Worm (Caenorhabditis elegans) whole organism, dauer: ENCODE data around the gene acs-7.

ENCODE experiments used
- unc-62 ChIP-seq: sonication (generic microtip); optimal IDR thresholded peaks from 2 replicates; lab custom pipeline; 2017; ENCODE audit warnings: missing biosample characterization, missing genetic modification reagents, missing genetic modification characterization

Gene acs-7

DNA sequence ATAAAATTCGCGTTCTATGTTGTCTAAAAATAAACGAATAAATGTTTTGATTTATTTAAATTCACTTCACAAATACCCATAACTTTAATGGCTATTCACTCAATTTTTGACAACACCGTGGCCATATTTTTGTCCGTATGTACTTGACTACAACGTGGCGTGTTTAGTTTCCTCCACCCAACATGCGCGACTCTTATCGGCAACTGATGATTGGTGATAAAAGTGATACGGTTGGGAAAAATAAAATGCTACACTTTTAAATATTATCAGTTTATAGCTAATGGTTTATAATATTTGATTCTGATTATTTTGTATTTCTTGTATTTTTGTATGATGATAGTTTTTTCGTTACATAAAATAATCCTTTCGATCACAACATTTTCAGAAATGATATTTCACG is at the start of gene acs-7:
TSS of gene acs-7 (plus strand) at position 386 of the 400 bp plus-strand sequence.
- TF ChIP-seq unc-62 (GFP tag; lab: Kevin White, UChicago) = no peak

ce11 chrII:9242804-9243203 is 49.0 kb upstream of the acs-7 start:
- TF ChIP-seq unc-62 (GFP tag; lab: Kevin White, UChicago) = no peak

- no peak for TF ChIP-seq unc-62 (GFP tag; lab: Kevin White, UChicago)
Observed at ce11 chrII:9246648-9247047, 45.2 kb upstream of the acs-7 start, which contains the start of gene T26C5.5. Gene T26C5.5 (minus strand): TSS chrII:9246748.

DNA sequence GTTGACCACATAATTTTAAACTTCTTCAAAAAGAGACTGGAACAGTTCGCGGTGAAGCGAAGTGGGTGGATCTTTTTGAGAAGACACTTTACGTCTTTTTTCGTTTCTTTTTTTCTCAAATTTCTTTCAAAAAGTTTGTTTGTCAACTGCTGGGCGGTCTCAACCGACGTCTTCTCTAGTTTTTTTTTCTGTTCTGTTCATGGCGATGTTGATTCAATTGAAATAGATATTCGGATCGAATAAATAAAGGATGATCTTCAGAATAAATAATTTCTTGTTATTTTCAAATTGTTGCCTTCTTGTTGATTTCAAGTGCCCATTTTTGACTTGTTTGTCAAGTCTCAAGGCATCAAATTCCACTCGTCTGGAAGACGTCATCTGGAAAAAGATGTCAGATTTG is 41.4 kb upstream of the acs-7 start, which contains the start of gene T26C5.4:
TSS of gene T26C5.4 (minus strand) at position 101 of the 400 bp plus-strand sequence.
- no peak for TF ChIP-seq unc-62 (GFP tag; lab: Kevin White, UChicago)

ce11 chrII:9251529-9251928 is 40.3 kb upstream of the acs-7 start:
- no peak for TF ChIP-seq unc-62 (GFP tag; lab: Kevin White, UChicago)

DNA sequence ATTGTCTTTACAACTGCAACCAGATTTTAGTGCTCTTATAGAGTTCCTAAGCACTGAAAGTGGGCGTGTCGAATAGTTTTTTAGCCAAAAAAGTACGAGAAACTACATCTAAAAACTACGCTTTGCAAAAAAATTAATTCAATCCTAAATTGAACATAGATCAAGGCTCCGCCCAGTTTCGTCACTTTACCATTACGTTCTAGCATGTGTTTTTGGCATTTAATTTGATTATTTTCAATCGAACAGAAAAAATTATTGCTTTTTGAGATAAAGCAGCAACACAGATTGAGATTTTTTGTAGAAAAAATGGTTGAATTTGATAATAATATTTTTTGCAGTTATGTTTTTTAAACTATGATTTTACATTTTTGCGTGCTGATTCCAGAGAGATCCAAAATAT is 37.6 kb upstream of the acs-7 start, which contains the start of gene nlp-82:
TSS of gene nlp-82 (minus strand) at position 101 of the 400 bp plus-strand sequence.
- no peak for TF ChIP-seq unc-62 (GFP tag; lab: Kevin White, UChicago)

ce11 chrII:9258034-9258556 is 33.7 kb upstream of the acs-7 start:
- TF ChIP-seq unc-62 (GFP tag; lab: Kevin White, UChicago) = no peak

ce11 chrII:9258566-9258965 is 33.3 kb upstream of the acs-7 start:
- TF ChIP-seq unc-62 (GFP tag; lab: Kevin White, UChicago) = no peak

DNA sequence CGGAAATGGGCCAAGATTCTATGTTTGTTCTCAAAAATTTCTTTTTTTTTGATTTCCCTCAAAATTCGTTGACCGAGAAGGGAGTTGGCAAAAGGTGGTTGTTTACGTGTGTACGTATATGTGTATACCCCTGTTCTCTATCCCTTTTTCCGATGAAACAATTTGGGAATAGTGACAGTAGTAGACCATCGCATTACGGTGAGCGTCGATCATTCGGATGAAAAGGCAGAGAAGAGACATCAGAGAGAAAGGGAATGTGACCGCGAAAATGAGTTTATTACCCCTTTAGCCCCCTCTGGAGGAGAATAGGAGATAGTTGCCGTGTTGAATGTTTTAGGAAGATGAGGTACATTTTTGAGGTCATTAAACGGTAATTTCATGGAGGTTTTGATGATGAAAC is 31.8 kb upstream of the acs-7 start:
- no peak for TF ChIP-seq unc-62 (GFP tag; lab: Kevin White, UChicago)

DNA sequence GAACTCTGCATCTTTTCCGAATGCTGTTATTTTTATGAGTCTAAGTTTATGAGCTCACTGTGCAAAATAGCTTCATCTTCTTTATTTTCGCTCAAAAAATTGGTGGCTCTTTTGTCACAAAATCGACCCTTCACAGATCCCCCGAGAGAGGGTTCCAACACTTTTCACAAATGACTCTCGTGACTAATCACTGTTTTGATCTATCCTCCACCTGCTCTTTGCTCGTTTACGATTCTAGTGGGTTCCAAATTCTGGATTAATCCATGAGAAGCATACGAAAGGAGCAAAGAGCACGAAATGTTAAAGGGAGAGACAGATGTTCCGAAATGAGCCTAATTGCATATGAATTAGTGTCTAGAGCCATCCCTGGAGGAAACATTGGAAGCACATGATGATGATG is 30.4 kb upstream of the acs-7 start:
- no peak for TF ChIP-seq unc-62 (GFP tag; lab: Kevin White, UChicago)

DNA sequence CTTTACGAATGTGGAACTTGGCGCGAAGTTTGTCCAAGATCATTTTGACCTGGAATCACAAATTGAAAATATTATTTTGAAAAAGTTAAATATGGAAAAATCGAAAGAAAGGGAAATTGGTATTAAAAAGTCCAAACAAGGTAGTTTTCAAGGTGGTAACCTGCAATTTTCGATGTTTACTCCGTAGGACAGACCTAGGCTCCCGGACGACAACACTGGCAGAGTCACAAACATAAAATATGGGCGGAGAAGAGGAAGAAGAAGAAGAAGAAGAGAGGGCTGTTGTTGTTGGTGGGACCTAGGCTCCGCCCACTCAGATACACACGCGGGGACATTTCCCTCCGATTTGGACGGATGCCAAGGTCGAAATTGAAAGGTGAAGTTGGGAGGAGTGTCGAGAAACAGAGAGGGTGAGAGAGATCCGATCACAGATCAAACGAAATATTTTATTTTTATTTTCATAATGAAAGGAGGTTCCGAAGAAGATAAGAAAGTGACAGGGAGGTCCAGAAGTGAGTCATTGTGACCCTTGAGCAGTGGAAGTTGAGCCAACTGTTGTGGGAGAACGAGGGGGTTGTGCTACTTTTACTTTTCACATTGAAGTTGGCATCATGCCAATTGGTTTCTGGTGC is 29.8 kb upstream of the acs-7 start, which contains the start of gene aqp-2:
TSS of gene aqp-2 (minus strand) at position 51 of the 632 bp plus-strand sequence.
- TF ChIP-seq unc-62 (GFP tag; lab: Kevin White, UChicago) = no peak

ce11 chrII:9262845-9263402 is 28.9 kb upstream of the acs-7 start:
- no peak for TF ChIP-seq unc-62 (GFP tag; lab: Kevin White, UChicago)

DNA sequence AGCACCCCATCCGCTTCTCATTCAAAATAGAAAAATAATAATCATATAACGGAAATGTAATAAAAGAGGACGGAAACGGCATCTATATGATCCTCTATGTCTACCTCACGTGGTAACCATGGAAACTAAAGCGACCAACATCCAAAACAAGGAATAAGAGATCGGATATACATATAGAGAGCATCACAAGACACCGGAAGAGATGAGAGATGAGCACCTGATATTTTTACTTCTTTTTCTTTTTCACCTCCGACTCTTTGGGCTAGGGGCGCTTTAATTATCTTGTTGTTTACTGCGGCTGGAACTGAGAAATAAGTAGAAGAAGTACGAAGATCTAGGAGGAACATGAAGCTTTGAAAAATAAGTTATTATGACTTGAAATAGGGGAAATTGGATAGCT is 28.0 kb upstream of the acs-7 start:
- no peak for TF ChIP-seq unc-62 (GFP tag; lab: Kevin White, UChicago)

DNA sequence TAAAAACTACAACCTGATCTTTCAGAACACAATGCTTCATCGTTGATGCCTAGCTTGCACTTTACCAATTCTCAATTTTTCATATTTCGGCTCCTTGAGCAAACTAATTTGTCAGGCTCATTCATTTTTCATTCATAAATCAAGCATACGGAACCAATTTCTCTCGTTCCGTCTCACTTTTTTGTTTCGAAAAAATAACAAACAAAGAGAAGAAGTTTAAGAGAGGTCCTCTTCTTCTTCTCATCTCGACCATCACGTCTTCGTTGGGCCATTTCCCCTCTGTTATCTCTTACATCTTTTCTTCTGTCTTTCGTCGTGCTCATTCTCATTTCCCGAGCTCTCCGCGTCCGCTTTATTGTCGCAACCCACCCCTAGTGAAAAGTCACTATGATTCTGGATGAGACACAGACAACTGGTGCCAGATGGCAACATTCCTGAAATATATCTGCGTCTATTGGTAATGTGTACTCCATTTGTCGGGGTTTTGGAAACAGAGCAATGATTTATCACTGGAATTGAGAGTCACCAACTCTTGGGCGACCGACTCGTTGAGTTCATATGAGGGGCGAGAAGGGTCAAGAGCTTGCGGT is 27.0 kb upstream of the acs-7 start:
- no peak for TF ChIP-seq unc-62 (GFP tag; lab: Kevin White, UChicago)

- no peak for TF ChIP-seq unc-62 (GFP tag; lab: Kevin White, UChicago)
Observed at ce11 chrII:9265705-9266104, 26.1 kb upstream of the acs-7 start.

ce11 chrII:9266252-9266651 is 25.6 kb upstream of the acs-7 start:
- no peak for TF ChIP-seq unc-62 (GFP tag; lab: Kevin White, UChicago)
